Worm (Caenorhabditis elegans): ENCODE measurements around the gene C37E2.3.

Gene C37E2.3

DNA sequence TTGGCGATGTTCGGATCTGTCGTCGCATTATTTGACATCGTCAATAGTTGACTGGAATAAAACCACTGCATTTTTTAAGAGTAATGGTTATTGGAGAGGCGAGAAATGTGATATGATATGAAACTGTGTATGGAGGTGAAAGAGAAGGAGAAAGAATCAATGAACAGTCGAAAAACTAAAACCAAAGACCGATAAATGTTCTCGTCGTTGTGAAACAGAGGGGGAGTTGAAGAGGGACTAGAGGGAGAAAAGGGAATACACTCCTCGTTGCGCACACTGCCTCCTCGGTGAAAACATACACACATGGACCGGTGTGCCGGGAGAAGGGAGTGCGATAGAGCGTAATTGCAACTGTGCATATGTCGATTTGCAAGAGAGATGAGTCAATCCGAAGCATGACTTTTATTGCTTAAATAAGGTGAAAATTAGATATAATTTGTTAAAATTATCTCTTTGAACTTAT is 10.7 kb upstream of the C37E2.3 start, which contains the start of gene sym-4 (continued):
- peak; percentile 90 for TF ChIP-seq nhr-25 (tag; optimal IDR thresholded peaks at IDR 0.05; ENCODE audit: borderline replicate concordance, insufficient read depth)
- TF ChIP-seq mdl-1 (tag; optimal IDR thresholded peaks at IDR 0.05): peak; percentile 81 to 98
- TF ChIP-seq saeg-2 (GFP tag; IDR thresholded peaks at IDR 0.05): no peak
- TF ChIP-seq zfp-3 (GFP tag; conservative IDR thresholded peaks at IDR 0.05): peak; percentile 82
- TF ChIP-seq ces-1 (GFP tag; optimal IDR thresholded peaks at IDR 0.05): no peak
- TF ChIP-seq T26A8.4 (GFP tag; IDR thresholded peaks at IDR 0.05): peak; percentile 88
- no peak for TF ChIP-seq ZK337.2 (GFP tag; IDR thresholded peaks at IDR 0.05)
- TF ChIP-seq ztf-11 (tag; optimal IDR thresholded peaks at IDR 0.05): no peak
- peak; percentile 82; the same call in 1 of the 2 replicates for TF ChIP-seq nhr-42 (GFP tag; IDR thresholded peaks at IDR 0.05)
- no peak for TF ChIP-seq daf-12 (tag; optimal IDR thresholded peaks at IDR 0.05)
- TF ChIP-seq spr-3 (GFP tag; optimal IDR thresholded peaks at IDR 0.05): peak; percentile 33
- TF ChIP-seq nhr-102 (tag; optimal IDR thresholded peaks at IDR 0.05): peak; percentile 88
- TF ChIP-seq php-3 (GFP tag; IDR thresholded peaks at IDR 0.05): peak; percentile 49; the same call in 1 of the 2 replicates
- TF ChIP-seq hlh-30 (tag; optimal IDR thresholded peaks at IDR 0.05; ENCODE audit: insufficient read depth): peak; percentile 94
- no peak for TF ChIP-seq nhr-111 (GFP tag; optimal IDR thresholded peaks at IDR 0.05)
- no peak for TF ChIP-seq fos-1 (tag; optimal IDR thresholded peaks at IDR 0.05)
- peak; percentile 80 for TF ChIP-seq tra-1 (GFP tag; IDR thresholded peaks at IDR 0.05)
- TF ChIP-seq nhr-11 (tag; optimal IDR thresholded peaks at IDR 0.05): peak; percentile 96
- peak; percentile 89 for TF ChIP-seq rbr-2 (tag; optimal IDR thresholded peaks at IDR 0.05)
- peak; percentile 97 for TF ChIP-seq lin-38 (GFP tag; IDR thresholded peaks at IDR 0.05)
- peak; percentile 83 for TF ChIP-seq ctbp-1 (GFP tag; IDR thresholded peaks at IDR 0.05)
- no peak for TF ChIP-seq zfp-2 (tag; optimal IDR thresholded peaks at IDR 0.05)
- peak; percentile 93 for TF ChIP-seq aha-1 (tag)
- no peak for TF ChIP-seq egl-27 (tag; optimal IDR thresholded peaks at IDR 0.05)
- TF ChIP-seq set-16 (GFP tag; IDR thresholded peaks at IDR 0.05): peak; percentile 41; the same call in 1 of the 2 replicates
- peak; percentile 95 for TF ChIP-seq lin-13 (GFP tag; optimal IDR thresholded peaks at IDR 0.05)
- TF ChIP-seq aly-2 (tag; optimal IDR thresholded peaks at IDR 0.05): no peak
- peak; percentile 90 for TF ChIP-seq ceh-20 (GFP tag; IDR thresholded peaks at IDR 0.05)
- TF ChIP-seq pqm-1 (tag; optimal IDR thresholded peaks at IDR 0.05): peak; percentile 89
- no peak for TF ChIP-seq D1046.2 (GFP tag; IDR thresholded peaks at IDR 0.05)
- TF ChIP-seq dve-1 (tag; optimal IDR thresholded peaks at IDR 0.05; ENCODE audit: insufficient read depth): peak; percentile 99
- peak; percentile 32 for TF ChIP-seq nhr-237 (tag; optimal IDR thresholded peaks at IDR 0.05)
- TF ChIP-seq Y5F2A.4 (GFP tag; optimal IDR thresholded peaks at IDR 0.05): no peak
- peak; percentile 94 for TF ChIP-seq hmg-1.1 (GFP tag; IDR thresholded peaks at IDR 0.05)
- peak; percentile 78; the same call in 1 of the 2 replicates for TF ChIP-seq madf-9 (GFP tag; conservative IDR thresholded peaks at IDR 0.05)
- no peak for TF ChIP-seq snpc-4 (tag; optimal IDR thresholded peaks at IDR 0.05)
- TF ChIP-seq ceh-32 (tag; optimal IDR thresholded peaks at IDR 0.05; ENCODE audit: poor library complexity): no peak
- TF ChIP-seq zag-1 (tag; optimal IDR thresholded peaks at IDR 0.05): no peak
- no peak for TF ChIP-seq mxl-2 (GFP tag; conservative IDR thresholded peaks at IDR 0.05)
- TF ChIP-seq lin-39 (tag; optimal IDR thresholded peaks at IDR 0.05): no peak
- TF ChIP-seq jun-1 (tag; optimal IDR thresholded peaks at IDR 0.05): peak; percentile 87
- peak; percentile 100 for TF ChIP-seq mxl-3 (GFP tag; optimal IDR thresholded peaks at IDR 0.05)
- no peak for TF ChIP-seq Y105C5A.15 (GFP tag; IDR thresholded peaks at IDR 0.05)
- TF ChIP-seq lsy-2 (tag; optimal IDR thresholded peaks at IDR 0.05): peak; percentile 76 to 91
- peak; percentile 27 for TF ChIP-seq ztf-7 (tag; optimal IDR thresholded peaks at IDR 0.05)
- no peak for TF ChIP-seq daf-8 (GFP tag; IDR thresholded peaks at IDR 0.05)
- TF ChIP-seq cey-2 (tag; optimal IDR thresholded peaks at IDR 0.05; ENCODE audit: borderline replicate concordance, insufficient read depth): no peak
- TF ChIP-seq mdt-29 (GFP tag; IDR thresholded peaks at IDR 0.05): peak; percentile 78
- TF ChIP-seq unc-130 (GFP tag; optimal IDR thresholded peaks at IDR 0.05): no peak
- no peak for TF ChIP-seq dmd-8 (GFP tag; IDR thresholded peaks at IDR 0.05)
- no peak for TF ChIP-seq ceh-62 (tag; optimal IDR thresholded peaks at IDR 0.05)

Data from whole organism, L4 larva.